Fruit fly (Drosophila melanogaster) whole organism, embryonic: ENCODE results near the gene CG31551.

ENCODE experiments used
- Abd-B ChIP-seq: fragments of 200-800 bp; sonication (Bioruptor generic); optimal IDR thresholded peaks from 2 replicates; lab custom pipeline; 2018; ENCODE audit warnings: missing biosample characterization, mild to moderate bottlenecking, missing genetic modification characterization, moderate library complexity
- Atf-2 ChIP-seq: fragments of 200-800 bp; sonication (Bioruptor generic); optimal IDR thresholded peaks from 2 replicates; lab custom pipeline; 2016; ENCODE audit warnings: missing biosample characterization, missing genetic modification characterization
- B-H2 ChIP-seq: fragments of 200-800 bp; sonication (Bioruptor generic); optimal IDR thresholded peaks from 2 replicates; lab custom pipeline; 2018; ENCODE audit warnings: missing biosample characterization, mild to moderate bottlenecking, missing genetic modification characterization
- CG11085 ChIP-seq: fragments of 200-800 bp; sonication (Bioruptor generic); IDR thresholded peaks from 2 replicates; pipeline ENCODE4 v1.3.6; 2022; ENCODE audit warnings: missing biosample characterization, missing genetic modification characterization
- CG13123 ChIP-seq: fragments of 200-800 bp; sonication (Bioruptor generic); optimal IDR thresholded peaks from 2 replicates; lab custom pipeline; 2016; ENCODE audit warnings: missing biosample characterization, missing genetic modification characterization
- CG13296 ChIP-seq: fragments of 200-800 bp; sonication (Bioruptor generic); optimal IDR thresholded peaks from 3 replicates; lab custom pipeline; 2018; ENCODE audit warnings: missing biosample characterization, mild to moderate bottlenecking, missing genetic modification characterization
- CG15514 ChIP-seq: fragments of 200-800 bp; sonication (Bioruptor generic); optimal IDR thresholded peaks from 3 replicates; lab custom pipeline; 2017; ENCODE audit warnings: missing biosample characterization, missing genetic modification characterization, mild to moderate bottlenecking, moderate library complexity, missing genetic modification reagents
- CG2120 ChIP-seq: fragments of 200-800 bp; sonication (Bioruptor generic); optimal IDR thresholded peaks from 3 replicates; lab custom pipeline; 2016; ENCODE audit warnings: missing biosample characterization, missing genetic modification characterization
- CG2199 ChIP-seq: fragments of 200-800 bp; sonication (Bioruptor generic); IDR thresholded peaks from 3 replicates; pipeline ENCODE4 v1.3.6; 2022; ENCODE audit warnings: missing biosample characterization, missing genetic modification characterization
- CG3065 ChIP-seq: fragments of 200-800 bp; sonication (Bioruptor generic); optimal IDR thresholded peaks from 2 replicates; lab custom pipeline; 2016; ENCODE audit warnings: missing biosample characterization, missing genetic modification characterization
- CG33557 ChIP-seq: fragments of 200-800 bp; sonication (Bioruptor generic); optimal IDR thresholded peaks from 2 replicates; lab custom pipeline; 2019; ENCODE audit warnings: missing biosample characterization, mild to moderate bottlenecking, missing genetic modification characterization, moderate library complexity
- CG3995 ChIP-seq: fragments of 200-800 bp; sonication (Bioruptor generic); optimal IDR thresholded peaks from 3 replicates; lab custom pipeline; 2016; ENCODE audit warnings: missing biosample characterization, missing genetic modification characterization
- CG42726 ChIP-seq: fragments of 200-800 bp; sonication (Bioruptor generic); IDR thresholded peaks from 2 replicates; pipeline ENCODE4 v1.3.6; 2022; ENCODE audit warnings: missing biosample characterization, missing genetic modification characterization; ENCODE audit not compliant: partially characterized antibody
- CG4730 ChIP-seq: fragments of 200-800 bp; sonication (Bioruptor generic); IDR thresholded peaks from 2 replicates; pipeline ENCODE4 v1.3.6; 2022; ENCODE audit warnings: missing biosample characterization, missing genetic modification characterization
- CG6254 ChIP-seq: fragments of 200-800 bp; sonication (Bioruptor generic); optimal IDR thresholded peaks from 3 replicates; lab custom pipeline; 2017; ENCODE audit warnings: mild to moderate bottlenecking, missing biosample characterization, missing genetic modification reagents, missing genetic modification characterization
- CG6765 ChIP-seq: fragments of 200-800 bp; sonication (Bioruptor generic); optimal IDR thresholded peaks from 3 replicates; lab custom pipeline; 2017; ENCODE audit warnings: missing biosample characterization, mild to moderate bottlenecking, missing genetic modification characterization
- CG6791 ChIP-seq: fragments of 200-800 bp; sonication (Bioruptor generic); IDR thresholded peaks from 3 replicates; pipeline ENCODE4 v1.3.6; 2022; ENCODE audit warnings: missing biosample characterization, missing genetic modification characterization; ENCODE audit not compliant: partially characterized antibody
- CG6813 ChIP-seq: fragments of 200-800 bp; sonication (Bioruptor generic); optimal IDR thresholded peaks from 2 replicates; lab custom pipeline; 2017; ENCODE audit warnings: missing biosample characterization, missing genetic modification characterization, mild to moderate bottlenecking, moderate library complexity, missing genetic modification reagents
- CG7372 ChIP-seq: fragments of 200-800 bp; sonication (Bioruptor generic); IDR thresholded peaks from 2 replicates; pipeline ENCODE4 v1.3.6; 2022; ENCODE audit warnings: missing biosample characterization, missing genetic modification characterization
- CG9817 ChIP-seq: fragments of 200-800 bp; sonication (Bioruptor generic); optimal IDR thresholded peaks from 2 replicates; lab custom pipeline; 2018; ENCODE audit warnings: missing biosample characterization, mild to moderate bottlenecking, missing genetic modification characterization, moderate library complexity
- CG9932 ChIP-seq: fragments of 200-800 bp; sonication (Bioruptor generic); IDR thresholded peaks from 2 replicates; pipeline ENCODE4 v1.3.6; 2022; ENCODE audit warnings: missing biosample characterization, missing genetic modification characterization
- CTCF ChIP-seq: fragments of 200-800 bp; sonication (Bioruptor generic); optimal IDR thresholded peaks from 2 replicates; lab custom pipeline; 2017; ENCODE audit warnings: missing biosample characterization, mild to moderate bottlenecking, missing genetic modification characterization, moderate library complexity
- Drgx ChIP-seq: fragments of 200-800 bp; sonication (Bioruptor generic); IDR thresholded peaks from 2 replicates; pipeline ENCODE4 v1.3.6; 2022; ENCODE audit warnings: missing biosample characterization, missing genetic modification characterization
- Max ChIP-seq: fragments of 200-800 bp; sonication (Bioruptor generic); optimal IDR thresholded peaks from 2 replicates; lab custom pipeline; 2016; ENCODE audit warnings: missing biosample characterization, mild to moderate bottlenecking, missing genetic modification characterization
- Med ChIP-seq: fragments of 200-800 bp; sonication (Bioruptor generic); peaks from one replicate; lab custom pipeline; 2016; ENCODE audit warnings: missing biosample characterization, missing genetic modification characterization, mild to moderate bottlenecking, inconsistent platforms, moderate library complexity
- NFAT ChIP-seq: fragments of 200-800 bp; sonication (Bioruptor generic); IDR thresholded peaks from 2 replicates; pipeline ENCODE4 v1.3.6; 2022; ENCODE audit warnings: missing biosample characterization, missing genetic modification characterization
- Neu2 ChIP-seq: fragments of 200-800 bp; sonication (Bioruptor generic); optimal IDR thresholded peaks from 3 replicates; lab custom pipeline; 2016; ENCODE audit warnings: missing biosample characterization, missing genetic modification characterization, borderline replicate concordance
- Pdp1 ChIP-seq, 2 experiments: fragments of 200-800 bp; sonication (Bioruptor generic); optimal IDR thresholded peaks; 3 replicates each; lab custom pipeline; 2016; ENCODE audit warnings: missing biosample characterization in 2 of 2, missing genetic modification characterization in 2 of 2, mild to moderate bottlenecking in 1 of 2, moderate library complexity in 1 of 2
- Rfx ChIP-seq: fragments of 200-800 bp; sonication (Bioruptor generic); IDR thresholded peaks from 2 replicates; pipeline ENCODE4 v1.3.6; 2022; ENCODE audit warnings: missing biosample characterization, missing genetic modification characterization
- Xbp1 ChIP-seq: fragments of 200-800 bp; sonication (Bioruptor generic); optimal IDR thresholded peaks from 3 replicates; lab custom pipeline; 2016; ENCODE audit warnings: missing biosample characterization, mild to moderate bottlenecking, missing genetic modification characterization
- amos ChIP-seq: fragments of 200-800 bp; sonication (Bioruptor generic); IDR thresholded peaks from 2 replicates; pipeline ENCODE4 v1.3.6; 2022; ENCODE audit warnings: missing biosample characterization, missing genetic modification characterization; ENCODE audit not compliant: partially characterized antibody
- btn ChIP-seq: fragments of 200-800 bp; sonication (Bioruptor generic); optimal IDR thresholded peaks from 2 replicates; lab custom pipeline; 2016; ENCODE audit warnings: missing biosample characterization, missing genetic modification characterization
- cg ChIP-seq: fragments of 200-800 bp; sonication (Bioruptor generic); optimal IDR thresholded peaks from 3 replicates; lab custom pipeline; 2019; ENCODE audit warnings: missing biosample characterization, mild to moderate bottlenecking, missing genetic modification characterization, moderate library complexity
- dysf ChIP-seq: fragments of 200-800 bp; sonication (Bioruptor generic); IDR thresholded peaks from 3 replicates; pipeline ENCODE4 v1.3.6; 2022; ENCODE audit warnings: missing biosample characterization, missing genetic modification characterization
- esg ChIP-seq: fragments of 200-800 bp; sonication (Bioruptor generic); conservative IDR thresholded peaks from 2 replicates; pipeline ENCODE4 v1.3.6; 2022; ENCODE audit warnings: missing biosample characterization, missing genetic modification characterization
- gfzf ChIP-seq: fragments of 200-800 bp; sonication (Bioruptor generic); optimal IDR thresholded peaks from 2 replicates; lab custom pipeline; 2016; ENCODE audit warnings: missing biosample characterization, mild to moderate bottlenecking, missing genetic modification characterization, moderate library complexity
- hbn ChIP-seq: fragments of 200-800 bp; sonication (Bioruptor generic); IDR thresholded peaks from 2 replicates; pipeline ENCODE4 v1.3.6; 2022; ENCODE audit warnings: missing biosample characterization, missing genetic modification characterization; ENCODE audit not compliant: partially characterized antibody
- mld ChIP-seq: fragments of 200-800 bp; sonication (Bioruptor generic); IDR thresholded peaks from 3 replicates; pipeline ENCODE4 v1.3.6; 2022; ENCODE audit warnings: missing biosample characterization, missing genetic modification characterization; ENCODE audit not compliant: partially characterized antibody
- peb ChIP-seq: fragments of 200-800 bp; sonication (Bioruptor generic); IDR thresholded peaks from 2 replicates; pipeline ENCODE4 v1.3.6; 2022; ENCODE audit warnings: missing biosample characterization, missing genetic modification characterization
- pros ChIP-seq: fragments of 200-800 bp; sonication (Bioruptor generic); optimal IDR thresholded peaks from 3 replicates; lab custom pipeline; 2019; ENCODE audit warnings: missing biosample characterization, mild to moderate bottlenecking, missing genetic modification characterization, moderate library complexity
- row ChIP-seq: fragments of 200-800 bp; sonication (Bioruptor generic); IDR thresholded peaks from 3 replicates; pipeline ENCODE4 v1.3.6; 2022; ENCODE audit warnings: missing biosample characterization, missing genetic modification characterization
- trem ChIP-seq: fragments of 200-800 bp; optimal IDR thresholded peaks from 3 replicates; lab custom pipeline; 2019; ENCODE audit warnings: missing biosample characterization, mild to moderate bottlenecking, missing genetic modification characterization, moderate library complexity
- twi ChIP-seq: fragments of 200-800 bp; optimal IDR thresholded peaks from 2 replicates; lab custom pipeline; 2019; ENCODE audit warnings: missing biosample characterization, mild to moderate bottlenecking, missing genetic modification characterization, moderate library complexity
- wdn ChIP-seq: fragments of 200-800 bp; sonication (Bioruptor generic); IDR thresholded peaks from 2 replicates; pipeline ENCODE4 v1.3.6; 2022; ENCODE audit warnings: missing biosample characterization, missing genetic modification characterization
- zen ChIP-seq: fragments of 200-800 bp; sonication (Bioruptor generic); optimal IDR thresholded peaks from 3 replicates; lab custom pipeline; 2018; ENCODE audit warnings: missing biosample characterization, mild to moderate bottlenecking, missing genetic modification characterization, moderate library complexity
- zen2 ChIP-seq: fragments of 200-800 bp; sonication (Bioruptor generic); IDR thresholded peaks from 3 replicates; pipeline ENCODE4 v1.3.6; 2022; ENCODE audit warnings: missing biosample characterization, missing genetic modification characterization; ENCODE audit not compliant: partially characterized antibody
- zf30C ChIP-seq: fragments of 200-800 bp; sonication (Bioruptor generic); optimal IDR thresholded peaks from 3 replicates; lab custom pipeline; 2018; ENCODE audit warnings: missing biosample characterization, mild to moderate bottlenecking, missing genetic modification characterization

Gene CG31551

dm6 chr3R:5658984-5659802, 31.5 kb downstream of the CG31551 start (continued):
- TF ChIP-seq twi: no peak
- no peak for TF ChIP-seq CG2199 (GFP tag; lab: Robert Waterston, UW)
- TF ChIP-seq row: peak; percentile 28; the same call in 1 of the 3 replicates
- TF ChIP-seq wdn: no peak
- peak; percentile 54 for TF ChIP-seq amos
- TF ChIP-seq zf30C (GFP tag; lab: Kevin White, UChicago): no peak
- peak; percentile 79 for TF ChIP-seq Neu2 (GFP tag; lab: Kevin White, UChicago)
- TF ChIP-seq CG13123 (GFP tag; lab: Kevin White, UChicago): no peak
- TF ChIP-seq mld (GFP tag; lab: Robert Waterston, UW): peak; percentile 37; the same call in 1 of the 3 replicates
- TF ChIP-seq CG15514 (GFP tag; lab: Kevin White, UChicago): no peak
- no peak for TF ChIP-seq CG6813
- TF ChIP-seq cg (GFP tag; lab: Kevin White, UChicago): peak; percentile 94

DNA sequence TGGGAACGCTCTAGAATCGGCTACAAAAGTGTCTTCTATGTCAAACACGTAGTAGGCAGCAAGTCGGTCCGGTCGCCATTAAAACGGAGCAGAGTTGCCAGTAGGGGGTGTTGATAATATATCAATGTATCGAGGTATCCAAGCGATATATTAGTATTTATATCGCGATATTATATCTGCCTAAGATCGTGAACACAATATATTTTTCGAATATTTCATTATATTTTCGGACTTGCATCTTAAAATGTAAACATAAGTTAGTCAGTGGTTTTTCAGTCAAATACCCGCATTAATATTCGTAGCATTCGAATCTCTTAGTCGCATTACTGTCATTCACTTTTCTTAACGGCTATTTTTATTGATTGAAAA, 32.2 kb downstream of the CG31551 start, which contains the start of gene CG2182:
CG2182 (minus strand) TSS at position 84 of the 369 bp plus-strand sequence.
- TF ChIP-seq trem (tag; lab: Kevin White, UChicago) (peak; percentile 33), CG3065 (GFP tag; lab: Kevin White, UChicago) (no peak), Atf-2 (GFP tag; lab: Kevin White, UChicago) (no peak), CG7372 (GFP tag; lab: Robert Waterston, UW) (no peak), esg (GFP tag; lab: Robert Waterston, UW) (no peak), hbn (GFP tag; lab: Robert Waterston, UW) (peak; percentile 14), gfzf (GFP tag; lab: Kevin White, UChicago) (peak; percentile 19), Abd-B (GFP tag; lab: Kevin White, UChicago) (no peak), peb (GFP tag; lab: Robert Waterston, UW) (no peak), CG9932 (GFP tag; lab: Robert Waterston, UW) (peak; percentile 41; the same call in 1 of the 2 replicates), zen2 (GFP tag; lab: Robert Waterston, UW) (peak; percentile 47; the same call in 2 of the 3 replicates), CG33557 (GFP tag; lab: Kevin White, UChicago) (peak; percentile 17), CG42726 (GFP tag; lab: Robert Waterston, UW) (peak; percentile 80), CG11085 (no peak), Xbp1 (GFP tag; lab: Kevin White, UChicago) (no peak), CG3995 (GFP tag; lab: Kevin White, UChicago) (peak; percentile 84), CG13296 (GFP tag; lab: Kevin White, UChicago) (no peak), CG6791 (GFP tag; lab: Robert Waterston, UW) (peak; percentile 86), btn (GFP tag; lab: Kevin White, UChicago) (no peak), Max (GFP tag; lab: Kevin White, UChicago) (no peak), CG6254 (GFP tag; lab: Kevin White, UChicago) (no peak), pros (GFP tag; lab: Kevin White, UChicago) (no peak), dysf (GFP tag; lab: Robert Waterston, UW) (peak; percentile 54; the same call in 2 of the 3 replicates), CG4730 (GFP tag; lab: Robert Waterston, UW) (no peak), mld (GFP tag; lab: Robert Waterston, UW) (peak; percentile 58; the same call in 2 of the 3 replicates), CG6813 (no peak), NFAT (no peak; the same call in 1 of the 2 replicates), B-H2 (GFP tag; lab: Kevin White, UChicago) (no peak), CTCF (GFP tag; lab: Kevin White, UChicago) (no peak), CG15514 (GFP tag; lab: Kevin White, UChicago) (no peak), CG6765 (GFP tag; lab: Kevin White, UChicago) (no peak), Pdp1 (GFP tag; optimal IDR thresholded peaks at IDR 0.05; lab: Kevin White, UChicago) (peak in 1 of 2 experiments; percentile 33), Rfx (GFP tag; lab: Robert Waterston, UW) (peak; percentile 52), Med (GFP tag; lab: Kevin White, UChicago) (peak; percentile 10), Drgx (GFP tag; lab: Robert Waterston, UW) (no peak), amos (peak; percentile 86), CG2120 (GFP tag; lab: Kevin White, UChicago) (peak; percentile 31), CG9817 (tag; lab: Kevin White, UChicago) (no peak), zen (tag; lab: Kevin White, UChicago) (no peak)
